Worm (Caenorhabditis elegans) whole organism, late embryonic: ENCODE data around the gene grl-19.

Experiments
- ceh-22 ChIP-seq: sonication (generic microtip); optimal IDR thresholded peaks from 2 replicates; lab custom pipeline; 2017; ENCODE audit warnings: missing biosample characterization, missing genetic modification characterization
- eyg-1 ChIP-seq: sonication (generic microtip); optimal IDR thresholded peaks from 2 replicates; lab custom pipeline; 2016; ENCODE audit warnings: missing genotype, missing genetic modification characterization, missing compliant biosample characterization
- fkh-10 ChIP-seq: fragments of 150-350 bp; optimal IDR thresholded peaks from 2 replicates; lab custom pipeline; 2014; ENCODE audit warnings: missing biosample characterization, missing genetic modification reagents, missing genetic modification characterization
- pha-4 ChIP-seq: fragments of 150-350 bp; optimal IDR thresholded peaks from 2 replicates; lab custom pipeline; 2018; ENCODE audit warnings: missing biosample characterization, missing genetic modification reagents, missing genetic modification characterization

- TF ChIP-seq fkh-10 (GFP tag; lab: Kevin White, UChicago) (no peak), eyg-1 (no peak), pha-4 (tag; lab: Kevin White, UChicago) (no peak), ceh-22 (tag; lab: Kevin White, UChicago) (no peak)
Measured at ce11 chrIV:210591-210990, 41.8 kb downstream of the grl-19 start.
